Worm (Caenorhabditis elegans): ENCODE data around the gene C07E3.3.

The C07E3.3 gene

DNA sequence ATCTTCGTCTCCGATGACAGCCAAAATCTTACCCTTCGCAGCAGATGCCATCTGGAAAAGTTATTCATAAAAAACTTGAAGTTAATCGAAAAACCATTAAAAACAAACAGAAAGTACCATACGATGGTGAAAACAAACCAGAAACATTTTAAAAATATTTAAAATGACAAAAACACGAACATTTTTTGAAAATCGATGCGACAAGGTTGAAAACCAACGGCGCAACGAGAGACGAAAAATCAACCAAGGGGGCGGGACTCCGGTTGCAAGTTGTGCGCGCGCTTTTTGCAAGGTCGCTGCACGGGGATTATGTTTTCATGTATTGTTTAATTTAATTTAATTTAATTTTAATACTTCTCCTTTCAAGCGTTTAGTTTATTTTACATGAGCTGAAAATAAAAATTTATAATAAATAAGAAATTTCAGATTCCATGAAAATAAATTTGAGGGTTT, 53.6 kb downstream of the C07E3.3 start, which contains the start of gene vha-9 (continued):
- peak; percentile 27 for TF ChIP-seq madf-10 (tag; optimal IDR thresholded peaks at IDR 0.05)
- TF ChIP-seq ztf-6 (GFP tag; IDR thresholded peaks at IDR 0.05) = no peak
- TF ChIP-seq ztf-25 (GFP tag; IDR thresholded peaks at IDR 0.05) = no peak
- no peak for TF ChIP-seq pha-4 (tag; optimal IDR thresholded peaks at IDR 0.05)
- TF ChIP-seq xnd-1 (tag; optimal IDR thresholded peaks at IDR 0.05) = no peak
- TF ChIP-seq attf-5 (GFP tag; optimal IDR thresholded peaks at IDR 0.05) = peak; percentile 45
- no peak for TF ChIP-seq hsf-1 (GFP tag; IDR thresholded peaks at IDR 0.05)
- no peak for TF ChIP-seq unc-130 (GFP tag; optimal IDR thresholded peaks at IDR 0.05)
- TF ChIP-seq F52B5.7 (tag; optimal IDR thresholded peaks at IDR 0.05) = no peak
- no peak for TF ChIP-seq ztf-18 (tag; optimal IDR thresholded peaks at IDR 0.05)
- no peak for TF ChIP-seq die-1 (tag; optimal IDR thresholded peaks at IDR 0.05)
- peak; percentile 40; the same call in 1 of the 2 replicates for TF ChIP-seq pbrm-1 (GFP tag; IDR thresholded peaks at IDR 0.05)
- no peak for TF ChIP-seq bed-2 (GFP tag; IDR thresholded peaks at IDR 0.05)
- no peak for TF ChIP-seq F39B2.1 (GFP tag; IDR thresholded peaks at IDR 0.05)
- no peak for TF ChIP-seq chd-7 (tag; optimal IDR thresholded peaks at IDR 0.05)
- TF ChIP-seq ceh-91 (GFP tag; IDR thresholded peaks at IDR 0.05) = no peak
- no peak for TF ChIP-seq nhr-90 (tag; optimal IDR thresholded peaks at IDR 0.05)
- TF ChIP-seq let-607 (tag; optimal IDR thresholded peaks at IDR 0.05) = no peak
- TF ChIP-seq ceh-79 (tag; optimal IDR thresholded peaks at IDR 0.05) = no peak
- no peak for TF ChIP-seq nhr-120 (GFP tag; IDR thresholded peaks at IDR 0.05)
- no peak for TF ChIP-seq repo-1 (tag; optimal IDR thresholded peaks at IDR 0.05)
- no peak for TF ChIP-seq ccch-3 (GFP tag; optimal IDR thresholded peaks at IDR 0.05)
- TF ChIP-seq B0035.1 (tag; optimal IDR thresholded peaks at IDR 0.05) = no peak
- TF ChIP-seq mcd-1 (GFP tag; IDR thresholded peaks at IDR 0.05) = peak; percentile 59
- TF ChIP-seq F22D6.2 (tag; optimal IDR thresholded peaks at IDR 0.05) = no peak
- no peak for TF ChIP-seq Y56A3A.18 (GFP tag; IDR thresholded peaks at IDR 0.05)
- no peak for TF ChIP-seq T26A5.8 (tag; optimal IDR thresholded peaks at IDR 0.05)
- no peak for TF ChIP-seq dpff-1 (tag; optimal IDR thresholded peaks at IDR 0.05)
- no peak for TF ChIP-seq zim-3 (tag; optimal IDR thresholded peaks at IDR 0.05)
- no peak for TF ChIP-seq fkh-3 (tag; optimal IDR thresholded peaks at IDR 0.05)
- TF ChIP-seq F10E7.11 (tag; optimal IDR thresholded peaks at IDR 0.05) = no peak
- TF ChIP-seq egrh-3 (GFP tag; IDR thresholded peaks at IDR 0.05) = no peak
- TF ChIP-seq sea-2 (GFP tag; IDR thresholded peaks at IDR 0.05) = no peak
- no peak; the same call in 1 of the 2 replicates for TF ChIP-seq zfh-2 (GFP tag; conservative IDR thresholded peaks at IDR 0.05)
- TF ChIP-seq cebp-2 (GFP tag; IDR thresholded peaks at IDR 0.05) = no peak
- no peak for TF ChIP-seq sdz-38 (tag; optimal IDR thresholded peaks at IDR 0.05)
- TF ChIP-seq rcor-1 (GFP tag; IDR thresholded peaks at IDR 0.05) = no peak
- TF ChIP-seq F57A8.1 (GFP tag; optimal IDR thresholded peaks at IDR 0.05) = no peak
- TF ChIP-seq hmg-20 (GFP tag; IDR thresholded peaks at IDR 0.05) = no peak
- peak; percentile 32 for TF ChIP-seq nhr-80 (tag; optimal IDR thresholded peaks at IDR 0.05)
- no peak for TF ChIP-seq C17E4.6 (GFP tag; IDR thresholded peaks at IDR 0.05)
- no peak for TF ChIP-seq K12H6.12 (tag; optimal IDR thresholded peaks at IDR 0.05)
- no peak for TF ChIP-seq rec-8 (tag; optimal IDR thresholded peaks at IDR 0.05)
- peak; percentile 46; the same call in 1 of the 2 replicates for TF ChIP-seq nfyb-1 (GFP tag; IDR thresholded peaks at IDR 0.05)
- peak; percentile 69 for TF ChIP-seq F23B12.7 (tag; optimal IDR thresholded peaks at IDR 0.05; ENCODE audit: insufficient read depth)
- no peak for TF ChIP-seq hlh-26 (GFP tag; conservative IDR thresholded peaks at IDR 0.05)
- peak; percentile 72 for TF ChIP-seq snpc-1.3 (tag; optimal IDR thresholded peaks at IDR 0.05; ENCODE audit: insufficient read depth)
- no peak for TF ChIP-seq F33H1.4 (GFP tag; IDR thresholded peaks at IDR 0.05)
- no peak for TF ChIP-seq egl-18 (GFP tag; IDR thresholded peaks at IDR 0.05)
- no peak for TF ChIP-seq C06A6.2 (GFP tag; conservative IDR thresholded peaks at IDR 0.05)

All from whole organism, young adult.